Fruit fly (Drosophila melanogaster) whole organism, prepupa: ENCODE data around the gene CG15200.

ENCODE experiments used
- CG10631 ChIP-seq: fragments of 200-800 bp; sonication (Bioruptor generic); optimal IDR thresholded peaks from 2 replicates; lab custom pipeline; 2016; ENCODE audit warnings: missing biosample characterization, missing genetic modification characterization
- CG11762 ChIP-seq: fragments of 200-800 bp; sonication (Bioruptor generic); optimal IDR thresholded peaks from 3 replicates; lab custom pipeline; 2016; ENCODE audit warnings: missing biosample characterization, missing genetic modification characterization; ENCODE audit not compliant: insufficient read depth
- CG11902 ChIP-seq: fragments of 200-800 bp; sonication (Bioruptor generic); optimal IDR thresholded peaks from 3 replicates; lab custom pipeline; 2016; ENCODE audit warnings: missing biosample characterization, missing genetic modification characterization
- CG6854 ChIP-seq: fragments of 200-800 bp; sonication (Bioruptor generic); optimal IDR thresholded peaks from 2 replicates; lab custom pipeline; 2017; ENCODE audit warnings: missing biosample characterization, mild to moderate bottlenecking, missing genetic modification characterization
- Eip93F ChIP-seq: fragments of 200-800 bp; sonication (Bioruptor generic); optimal IDR thresholded peaks from 2 replicates; lab custom pipeline; 2016; ENCODE audit warnings: missing biosample characterization, mild to moderate bottlenecking, missing genetic modification characterization
- Hr38 ChIP-seq: sonication (Bioruptor generic); optimal IDR thresholded peaks from 2 replicates; lab custom pipeline; 2016; ENCODE audit warnings: missing biosample characterization, missing genetic modification characterization
- OdsH ChIP-seq: fragments of 200-800 bp; sonication (Bioruptor generic); optimal IDR thresholded peaks from 3 replicates; lab custom pipeline; 2016; ENCODE audit warnings: missing biosample characterization, missing genetic modification characterization
- Sox14 ChIP-seq: fragments of 200-800 bp; sonication (Bioruptor generic); optimal IDR thresholded peaks from 3 replicates; lab custom pipeline; 2016; ENCODE audit warnings: missing biosample characterization, missing genetic modification characterization
- Sox15 ChIP-seq: fragments of 200-800 bp; sonication (Bioruptor generic); optimal IDR thresholded peaks from 3 replicates; lab custom pipeline; 2016; ENCODE audit warnings: missing biosample characterization, missing genetic modification characterization
- cyc ChIP-seq: fragments of 200-800 bp; sonication (Bioruptor generic); optimal IDR thresholded peaks from 3 replicates; lab custom pipeline; 2016; ENCODE audit warnings: missing biosample characterization, missing genetic modification characterization
- eg ChIP-seq: fragments of 200-800 bp; sonication (Bioruptor generic); IDR thresholded peaks from 3 replicates; pipeline ENCODE4 v1.3.6; 2022; ENCODE audit warnings: missing biosample characterization, missing genetic modification characterization
- net ChIP-seq: fragments of 200-800 bp; sonication (Bioruptor generic); optimal IDR thresholded peaks from 3 replicates; lab custom pipeline; 2016; ENCODE audit warnings: missing biosample characterization, missing genetic modification characterization

DNA sequence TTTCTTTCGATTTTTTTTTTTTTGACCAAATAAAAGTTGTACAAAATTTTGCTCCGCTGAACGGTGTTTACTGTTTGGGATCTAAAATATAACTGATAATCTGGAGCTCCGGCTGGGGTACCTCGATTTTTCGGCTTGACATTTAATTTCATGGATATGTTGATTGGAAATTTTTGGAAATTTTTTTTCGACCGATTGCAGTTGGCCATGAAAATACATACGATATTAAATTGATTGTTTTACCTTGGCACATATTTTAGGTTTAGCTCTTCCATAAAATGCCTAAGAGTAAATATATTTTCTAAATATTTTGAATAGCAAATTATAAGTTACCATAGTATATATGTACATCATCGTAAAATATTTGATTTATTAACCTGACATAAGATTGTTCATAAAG, 12.2 kb upstream of the CG15200 start, which contains the start of gene CG1394:
- no peak for TF ChIP-seq net
- no peak for TF ChIP-seq Sox14 (GFP tag; lab: Kevin White, UChicago)
- TF ChIP-seq Sox15 (GFP tag; lab: Kevin White, UChicago): no peak
- no peak for TF ChIP-seq OdsH (GFP tag; lab: Kevin White, UChicago)
- no peak for TF ChIP-seq Hr38
- no peak for TF ChIP-seq cyc
- TF ChIP-seq eg (GFP tag; lab: Robert Waterston, UW): no peak
- no peak for TF ChIP-seq CG10631 (GFP tag; lab: Kevin White, UChicago)
- TF ChIP-seq Eip93F (GFP tag; lab: Kevin White, UChicago): no peak
- TF ChIP-seq CG11902 (GFP tag; lab: Kevin White, UChicago): no peak
- no peak for TF ChIP-seq CG6854 (GFP tag; lab: Kevin White, UChicago)
- no peak for TF ChIP-seq CG11762 (GFP tag; lab: Kevin White, UChicago)
